Worm (Caenorhabditis elegans) whole organism, L2 larva: ENCODE data around the gene F55C9.3.
"Not testable (repeated sequence)": the region's sequence is repeated elsewhere in the genome, so short reads cannot be mapped to it uniquely, and the experiment has no call there.

ENCODE experiments used
- C34F6.9 ChIP-seq: fragments of 150-350 bp; optimal IDR thresholded peaks from 2 replicates; lab custom pipeline; 2014; ENCODE audit warnings: missing biosample characterization, missing genetic modification characterization
- F13H6.1 ChIP-seq: sonication (generic microtip); optimal IDR thresholded peaks from 2 replicates; lab custom pipeline; 2016; ENCODE audit warnings: missing genetic modification characterization, missing compliant biosample characterization
- R02D3.7 ChIP-seq: fragments of 150-350 bp; optimal IDR thresholded peaks from 2 replicates; lab custom pipeline; 2014; ENCODE audit warnings: missing biosample characterization, missing genetic modification characterization
- Y55F3AM.14 ChIP-seq: fragments of 200-800 bp; sonication (Bioruptor generic); optimal IDR thresholded peaks from 2 replicates; lab custom pipeline; 2018; ENCODE audit warnings: mild to moderate bottlenecking, missing genetic modification characterization, missing compliant biosample characterization
- alr-1 ChIP-seq: fragments of 150-350 bp; optimal IDR thresholded peaks from 2 replicates; lab custom pipeline; 2014; ENCODE audit warnings: missing biosample characterization, missing genetic modification characterization
- ama-1 ChIP-seq: fragments of 150-350 bp; optimal IDR thresholded peaks from 2 replicates; lab custom pipeline; 2018; ENCODE audit warnings: inconsistent platforms
- blmp-1 ChIP-seq: sonication (generic microtip); optimal IDR thresholded peaks from 2 replicates; lab custom pipeline; 2017; ENCODE audit warnings: missing genetic modification characterization, mild to moderate bottlenecking, missing compliant biosample characterization, antibody characterized with exemption, moderate library complexity; ENCODE audit not compliant: insufficient read depth
- ceh-16 ChIP-seq: fragments of 150-350 bp; optimal IDR thresholded peaks from 2 replicates; lab custom pipeline; 2014; ENCODE audit warnings: missing biosample characterization, missing genetic modification characterization
- ceh-82 ChIP-seq: fragments of 150-350 bp; optimal IDR thresholded peaks from 2 replicates; lab custom pipeline; 2014; ENCODE audit warnings: missing biosample characterization, missing genetic modification characterization
- crh-2 ChIP-seq: sonication (generic microtip); optimal IDR thresholded peaks from 2 replicates; lab custom pipeline; 2017; ENCODE audit warnings: missing biosample characterization, missing genetic modification characterization
- egl-27 ChIP-seq: sonication (generic microtip); optimal IDR thresholded peaks from 3 replicates; lab custom pipeline; 2017; ENCODE audit warnings: missing biosample characterization, missing genetic modification reagents, missing genetic modification characterization
- elt-1 ChIP-seq: fragments of 150-350 bp; optimal IDR thresholded peaks from 2 replicates; lab custom pipeline; 2014; ENCODE audit warnings: missing biosample characterization, missing genetic modification characterization
- fos-1 ChIP-seq: fragments of 150-350 bp; optimal IDR thresholded peaks from 2 replicates; lab custom pipeline; 2014; ENCODE audit warnings: missing biosample characterization, missing genetic modification characterization
- gmeb-1 ChIP-seq: fragments of 150-350 bp; optimal IDR thresholded peaks from 2 replicates; lab custom pipeline; 2014; ENCODE audit warnings: missing biosample characterization, missing genetic modification characterization
- lin-13 ChIP-seq: fragments of 150-350 bp; optimal IDR thresholded peaks from 2 replicates; lab custom pipeline; 2014; ENCODE audit warnings: missing biosample characterization, missing genetic modification reagents, missing genetic modification characterization
- lin-39 ChIP-seq: fragments of 150-350 bp; optimal IDR thresholded peaks from 2 replicates; lab custom pipeline; 2014; ENCODE audit warnings: missing biosample characterization, missing genetic modification reagents, missing genetic modification characterization
- lsy-2 ChIP-seq, 2 experiments: fragments of 150-350 bp in 1 of 2; sonication (generic microtip) in 1 of 2; optimal IDR thresholded peaks; 2 replicates each; lab custom pipeline; 2014 to 2017; ENCODE audit warnings: missing biosample characterization in 2 of 2, missing genetic modification characterization in 2 of 2
- mbf-1 ChIP-seq: sonication (generic microtip); optimal IDR thresholded peaks from 2 replicates; lab custom pipeline; 2017; ENCODE audit warnings: missing biosample characterization, missing genetic modification characterization
- nhr-10 ChIP-seq: sonication (generic microtip); optimal IDR thresholded peaks from 2 replicates; lab custom pipeline; 2017; ENCODE audit warnings: missing biosample characterization, missing genetic modification characterization
- nhr-12 ChIP-seq: fragments of 150-350 bp; optimal IDR thresholded peaks from 2 replicates; lab custom pipeline; 2014; ENCODE audit warnings: missing biosample characterization, missing genetic modification characterization
- nhr-129 ChIP-seq: fragments of 150-350 bp; optimal IDR thresholded peaks from 2 replicates; lab custom pipeline; 2014; ENCODE audit warnings: missing biosample characterization, missing genetic modification characterization
- nhr-21 ChIP-seq: fragments of 150-350 bp; optimal IDR thresholded peaks from 2 replicates; lab custom pipeline; 2014; ENCODE audit warnings: missing biosample characterization, missing genetic modification characterization
- nhr-23 ChIP-seq: fragments of 150-350 bp; optimal IDR thresholded peaks from 2 replicates; lab custom pipeline; 2014; ENCODE audit warnings: missing biosample characterization, missing genetic modification reagents, missing genetic modification characterization
- nhr-237 ChIP-seq: fragments of 150-350 bp; optimal IDR thresholded peaks from 2 replicates; lab custom pipeline; 2014; ENCODE audit warnings: missing biosample characterization, missing genetic modification characterization
- nhr-25 ChIP-seq: fragments of 150-350 bp; sonication (generic microtip); optimal IDR thresholded peaks from 3 replicates; lab custom pipeline; 2014; ENCODE audit warnings: missing biosample characterization, missing genetic modification characterization
- nhr-6 ChIP-seq: fragments of 150-350 bp; optimal IDR thresholded peaks from 2 replicates; lab custom pipeline; 2014; ENCODE audit warnings: missing biosample characterization, missing genetic modification characterization
- nhr-77 ChIP-seq: fragments of 150-350 bp; optimal IDR thresholded peaks from 2 replicates; lab custom pipeline; 2014; ENCODE audit warnings: missing biosample characterization, missing genetic modification characterization
- peb-1 ChIP-seq: fragments of 150-350 bp; optimal IDR thresholded peaks from 2 replicates; lab custom pipeline; 2014; ENCODE audit warnings: missing biosample characterization, missing genetic modification characterization
- sem-4 ChIP-seq: fragments of 150-350 bp; optimal IDR thresholded peaks from 2 replicates; lab custom pipeline; 2014; ENCODE audit warnings: missing biosample characterization, missing genetic modification reagents, missing genetic modification characterization
- skn-1 ChIP-seq: sonication (generic microtip); optimal IDR thresholded peaks from 2 replicates; lab custom pipeline; 2017; ENCODE audit warnings: missing biosample characterization, missing genetic modification characterization
- sma-9 ChIP-seq, 2 experiments: fragments of 150-350 bp in 1 of 2; sonication (generic microtip) in 1 of 2; optimal IDR thresholded peaks; 2 replicates each; lab custom pipeline; 2014 to 2016; ENCODE audit warnings: missing genetic modification characterization in 2 of 2, mild to moderate bottlenecking in 1 of 2, missing biosample characterization in 1 of 2, missing compliant biosample characterization in 1 of 2, missing genetic modification reagents in 1 of 2, moderate library complexity in 1 of 2
- snpc-4 ChIP-seq: fragments of 150-350 bp; optimal IDR thresholded peaks from 2 replicates; lab custom pipeline; 2014; ENCODE audit warnings: missing biosample characterization, missing genetic modification characterization
- unc-39 ChIP-seq: fragments of 150-350 bp; optimal IDR thresholded peaks from 2 replicates; lab custom pipeline; 2014; ENCODE audit warnings: missing biosample characterization, missing genetic modification characterization
- unc-62 ChIP-seq: fragments of 150-350 bp; optimal IDR thresholded peaks from 2 replicates; lab custom pipeline; 2014; ENCODE audit warnings: missing biosample characterization, missing genetic modification reagents, missing genetic modification characterization
- ztf-1 ChIP-seq: fragments of 200-800 bp; sonication (Bioruptor generic); conservative IDR thresholded peaks from 2 replicates; pipeline ENCODE4 v1.3.6; 2022; ENCODE audit warnings: missing genetic modification characterization, missing compliant biosample characterization
- ztf-11 ChIP-seq: sonication (generic microtip); optimal IDR thresholded peaks from 2 replicates; lab custom pipeline; 2017; ENCODE audit warnings: missing biosample characterization, missing genetic modification characterization
- ztf-4 ChIP-seq: fragments of 150-350 bp; optimal IDR thresholded peaks from 2 replicates; lab custom pipeline; 2014; ENCODE audit warnings: missing biosample characterization, missing genetic modification characterization

Gene F55C9.3

ce11 chrV:19279888-19280287 is 8.1 kb downstream of the F55C9.3 start, which contains the start of gene F21D9.8:
Gene F21D9.8 (minus strand): TSS chrV:19279988.
- TF ChIP-seq ztf-11 (tag; lab: Kevin White, UChicago) (no peak), lin-13 (no peak), nhr-6 (tag; lab: Kevin White, UChicago) (no peak), gmeb-1 (tag; lab: Kevin White, UChicago) (no peak), ama-1 (no peak), blmp-1 (tag; lab: Kevin White, UChicago) (no peak), ceh-82 (tag; lab: Kevin White, UChicago) (no peak), nhr-10 (no peak), sem-4 (tag; lab: Kevin White, UChicago) (no peak), nhr-23 (tag; lab: Kevin White, UChicago) (no peak), nhr-129 (tag; lab: Kevin White, UChicago) (no peak), ceh-16 (tag; lab: Kevin White, UChicago) (no peak), ztf-1 (GFP tag; lab: Robert Waterston, UW) (no peak), elt-1 (no peak), ztf-4 (tag; lab: Kevin White, UChicago) (no peak), nhr-77 (tag; lab: Kevin White, UChicago) (no peak)

- TF ChIP-seq nhr-25 (tag; lab: Kevin White, UChicago): no peak
- no peak for TF ChIP-seq nhr-237 (tag; lab: Kevin White, UChicago)
- no peak for TF ChIP-seq lin-39 (tag; lab: Kevin White, UChicago)
- no peak for TF ChIP-seq R02D3.7 (tag; lab: Kevin White, UChicago)
- TF ChIP-seq lin-13: no peak
- no peak for TF ChIP-seq alr-1 (tag; lab: Kevin White, UChicago)
Observed at ce11 chrV:19278488-19278887, 9.5 kb downstream of the F55C9.3 start.

- TF ChIP-seq snpc-4 (tag; lab: Kevin White, UChicago) (no peak), nhr-77 (tag; lab: Kevin White, UChicago) (no peak), nhr-25 (tag; lab: Kevin White, UChicago) (no peak), mbf-1 (tag; lab: Kevin White, UChicago) (no peak), fos-1 (tag; lab: Kevin White, UChicago) (no peak), crh-2 (tag; lab: Kevin White, UChicago) (no peak), ceh-16 (tag; lab: Kevin White, UChicago) (no peak), lin-13 (no peak), sma-9 (GFP tag; optimal IDR thresholded peaks at IDR 0.05; lab: Kevin White, UChicago) (no peak), sma-9 (tag; optimal IDR thresholded peaks at IDR 0.05; lab: Kevin White, UChicago) (no peak), Y55F3AM.14 (GFP tag; lab: Kevin White, UChicago) (no peak), nhr-10 (no peak), skn-1 (tag; lab: Kevin White, UChicago) (no peak), unc-62 (GFP tag; lab: Kevin White, UChicago) (no peak), F13H6.1 (tag; lab: Kevin White, UChicago) (no peak), unc-39 (tag; lab: Kevin White, UChicago) (no peak), lsy-2 (tag; optimal IDR thresholded peaks at IDR 0.05; lab: Kevin White, UChicago) (no peak)
Observed at ce11 chrV:19276354-19276753, 11.6 kb downstream of the F55C9.3 start.

- TF ChIP-seq nhr-12, egl-27, C34F6.9 (tag; lab: Kevin White, UChicago): not testable (repeated sequence)
- TF ChIP-seq, all 48 proteins: peak for 0; not testable (repeated sequence) for 48
Observed at ce11 chrV:19264148-19264547, 23.8 kb downstream of the F55C9.3 start, which contains the start of gene F21D9.1. Gene F21D9.1 (plus strand): TSS chrV:19264448.

- TF ChIP-seq nhr-21 (tag; lab: Kevin White, UChicago): no peak
- TF ChIP-seq nhr-10: no peak
- no peak for TF ChIP-seq elt-1
- TF ChIP-seq peb-1: no peak
- TF ChIP-seq lsy-2 (tag; optimal IDR thresholded peaks at IDR 0.05; lab: Kevin White, UChicago): no peak
- TF ChIP-seq ztf-4 (tag; lab: Kevin White, UChicago): no peak
- TF ChIP-seq R02D3.7 (tag; lab: Kevin White, UChicago): no peak
- TF ChIP-seq fos-1 (tag; lab: Kevin White, UChicago): no peak
- no peak for TF ChIP-seq skn-1 (tag; lab: Kevin White, UChicago)
Observed at ce11 chrV:19262349-19262748, 25.6 kb downstream of the F55C9.3 start, which contains the start of gene F21D9.2. Gene F21D9.2 (minus strand): TSS chrV:19262449.
